Worm (Caenorhabditis elegans): ENCODE data around the gene C06A8.6.

C06A8.6 gene

ce11 chrII:7813645-7814044, 41.3 kb downstream of the C06A8.6 start (continued):
- no peak for TF ChIP-seq daf-8 (GFP tag; IDR thresholded peaks at IDR 0.05)
- TF ChIP-seq lin-38 (GFP tag; IDR thresholded peaks at IDR 0.05): no peak
- TF ChIP-seq Y48G9A.11 (GFP tag; IDR thresholded peaks at IDR 0.05): no peak
- TF ChIP-seq hlh-11 (tag; optimal IDR thresholded peaks at IDR 0.05): peak; percentile 37
- no peak for TF ChIP-seq zip-11 (GFP tag; IDR thresholded peaks at IDR 0.05)
- no peak for TF ChIP-seq nhr-10 (tag; optimal IDR thresholded peaks at IDR 0.05)
- TF ChIP-seq lsy-2 (tag; optimal IDR thresholded peaks at IDR 0.05): no peak
- no peak for TF ChIP-seq fos-1 (tag; optimal IDR thresholded peaks at IDR 0.05)
- TF ChIP-seq T20F7.1 (GFP tag; optimal IDR thresholded peaks at IDR 0.05): no peak
- TF ChIP-seq nhr-28 (tag; optimal IDR thresholded peaks at IDR 0.05): peak; percentile 52
- TF ChIP-seq gei-8 (GFP tag; optimal IDR thresholded peaks at IDR 0.05): no peak
- no peak for TF ChIP-seq zip-2 (tag; optimal IDR thresholded peaks at IDR 0.05)
- TF ChIP-seq R02D3.7 (tag; optimal IDR thresholded peaks at IDR 0.05): no peak
- peak; percentile 67 for TF ChIP-seq nhr-77 (tag; optimal IDR thresholded peaks at IDR 0.05)
- no peak for TF ChIP-seq lir-3 (tag; optimal IDR thresholded peaks at IDR 0.05)
- no peak for TF ChIP-seq madf-5 (GFP tag; IDR thresholded peaks at IDR 0.05)
- TF ChIP-seq daf-16 (GFP tag; optimal IDR thresholded peaks at IDR 0.05): no peak
- TF ChIP-seq daf-16 (tag; optimal IDR thresholded peaks at IDR 0.05): peak; percentile 26
- TF ChIP-seq ztf-7 (tag; optimal IDR thresholded peaks at IDR 0.05): no peak
- TF ChIP-seq vab-7 (GFP tag; IDR thresholded peaks at IDR 0.05): no peak
- TF ChIP-seq unc-39 (tag; optimal IDR thresholded peaks at IDR 0.05): no peak
- TF ChIP-seq mes-2 (tag; optimal IDR thresholded peaks at IDR 0.05; ENCODE audit: poor library complexity, severe bottlenecking): no peak
- no peak for TF ChIP-seq Y75B8A.6 (GFP tag; IDR thresholded peaks at IDR 0.05)
- TF ChIP-seq hlh-30 (tag; optimal IDR thresholded peaks at IDR 0.05; ENCODE audit: insufficient read depth): peak; percentile 46

- TF ChIP-seq unc-62 (GFP tag; optimal IDR thresholded peaks at IDR 0.05 in 1 of 2) (peak in 1 of 2 experiments; percentile 25), unc-62 (tag; optimal IDR thresholded peaks at IDR 0.05) (no peak), mes-2 (tag; optimal IDR thresholded peaks at IDR 0.05; ENCODE audit: poor library complexity, severe bottlenecking) (peak; percentile 19), lin-13 (GFP tag; optimal IDR thresholded peaks at IDR 0.05) (no peak), duxl-1 (tag; optimal IDR thresholded peaks at IDR 0.05; ENCODE audit: poor library complexity) (no peak), nhr-6 (tag; optimal IDR thresholded peaks at IDR 0.05) (peak; percentile 57)
These were observed 41.9 kb downstream of the C06A8.6 start for ce11 chrII:7814215-7814614.

ce11 chrII:7814915-7815314, 42.6 kb downstream of the C06A8.6 start:
- TF ChIP-seq hlh-30 (tag; optimal IDR thresholded peaks at IDR 0.05; ENCODE audit: insufficient read depth): peak; percentile 7
- peak; percentile 40 for TF ChIP-seq nhr-77 (tag; optimal IDR thresholded peaks at IDR 0.05)
- no peak for TF ChIP-seq pha-4 (GFP tag; IDR thresholded peaks at IDR 0.05)
- TF ChIP-seq pha-4 (tag; optimal IDR thresholded peaks at IDR 0.05): no peak
- TF ChIP-seq lsy-2 (tag; optimal IDR thresholded peaks at IDR 0.05): peak in 1 of 2 experiments; percentile 10
- no peak for TF ChIP-seq mxl-2 (GFP tag; conservative IDR thresholded peaks at IDR 0.05)
- peak; percentile 93 for TF ChIP-seq dve-1 (tag; optimal IDR thresholded peaks at IDR 0.05; ENCODE audit: insufficient read depth)
- no peak for TF ChIP-seq Y105C5A.15 (GFP tag; IDR thresholded peaks at IDR 0.05)
- peak; percentile 96 for TF ChIP-seq php-3 (GFP tag; IDR thresholded peaks at IDR 0.05)
- peak; percentile 29 for TF ChIP-seq nhr-102 (tag; optimal IDR thresholded peaks at IDR 0.05)
- TF ChIP-seq aha-1 (tag): peak; percentile 57
- peak; percentile 8 to 73 for TF ChIP-seq unc-62 (GFP tag; optimal IDR thresholded peaks at IDR 0.05 in 1 of 2)
- TF ChIP-seq unc-62 (tag; optimal IDR thresholded peaks at IDR 0.05): no peak
- no peak for TF ChIP-seq T26A8.4 (GFP tag; IDR thresholded peaks at IDR 0.05)
- TF ChIP-seq pqm-1 (tag; optimal IDR thresholded peaks at IDR 0.05): peak; percentile 89
- TF ChIP-seq hlh-11 (tag; optimal IDR thresholded peaks at IDR 0.05): peak; percentile 86
- no peak for TF ChIP-seq daf-16 (GFP tag; optimal IDR thresholded peaks at IDR 0.05)
- peak; percentile 90 for TF ChIP-seq daf-16 (tag; optimal IDR thresholded peaks at IDR 0.05)
- TF ChIP-seq tra-1 (GFP tag; IDR thresholded peaks at IDR 0.05): peak; percentile 84
- peak; percentile 34 for TF ChIP-seq nhr-48 (tag; optimal IDR thresholded peaks at IDR 0.05)
- TF ChIP-seq nhr-28 (tag; optimal IDR thresholded peaks at IDR 0.05): peak; percentile 73

All from whole organism, L4 larva.